Worm (Caenorhabditis elegans) whole organism, L3 larva: ENCODE measurements around the gene str-4.

Source experiments
- elt-2 ChIP-seq: sonication (generic microtip); optimal IDR thresholded peaks from 2 replicates; lab custom pipeline; 2016; ENCODE audit warnings: missing genetic modification reagents, mild to moderate bottlenecking, missing genetic modification characterization, missing compliant biosample characterization
- lin-15B ChIP-seq: fragments of 150-350 bp; optimal IDR thresholded peaks from 2 replicates; lab custom pipeline; 2014; ENCODE audit warnings: missing biosample characterization, missing genetic modification characterization
- nhr-237 ChIP-seq: fragments of 150-350 bp; optimal IDR thresholded peaks from 2 replicates; lab custom pipeline; 2014; ENCODE audit warnings: missing biosample characterization, missing genetic modification characterization
- pqm-1 ChIP-seq: fragments of 150-350 bp; optimal IDR thresholded peaks from 2 replicates; lab custom pipeline; 2017; ENCODE audit warnings: missing biosample characterization, missing genetic modification characterization, inconsistent platforms
- sea-2 ChIP-seq: fragments of 150-350 bp; sonication (generic microtip); optimal IDR thresholded peaks from 4 replicates; lab custom pipeline; 2014; ENCODE audit warnings: missing biosample characterization, missing genetic modification reagents, missing genetic modification characterization
- unc-62 ChIP-seq: fragments of 150-350 bp; sonication (generic microtip); optimal IDR thresholded peaks from 4 replicates; lab custom pipeline; 2014; ENCODE audit warnings: missing biosample characterization, missing genetic modification reagents, missing genetic modification characterization
- ztf-4 ChIP-seq: fragments of 150-350 bp; optimal IDR thresholded peaks from 2 replicates; lab custom pipeline; 2014; ENCODE audit warnings: missing biosample characterization, missing genetic modification characterization

DNA sequence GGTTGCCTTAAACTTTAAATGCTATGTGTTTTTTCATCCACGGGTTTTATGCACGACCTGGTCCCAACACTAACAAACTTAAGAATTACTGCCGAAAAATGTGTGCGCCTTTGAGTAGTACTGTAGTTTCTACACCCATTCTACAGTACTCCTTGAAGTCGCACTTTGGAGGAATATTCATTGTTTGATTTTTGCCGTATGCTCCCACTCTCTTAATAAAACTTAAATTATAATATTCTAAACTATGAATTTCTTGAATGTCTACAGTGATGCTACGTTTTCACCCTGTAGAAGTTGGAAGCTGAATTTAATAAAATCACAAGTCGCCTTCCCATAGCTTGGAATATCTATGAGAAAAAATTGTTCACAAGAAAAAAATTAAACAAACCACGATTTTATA, 29.7 kb downstream of the str-4 start:
- TF ChIP-seq nhr-237 (tag; lab: Kevin White, UChicago) (no peak), elt-2 (tag; lab: Kevin White, UChicago) (no peak), pqm-1 (no peak), lin-15B (tag; lab: Kevin White, UChicago) (no peak), sea-2 (no peak), unc-62 (GFP tag; lab: Kevin White, UChicago) (no peak), ztf-4 (no peak)
